Fruit fly (Drosophila melanogaster) whole organism, embryonic: ENCODE data around the gene CG6933.

ENCODE experiments used
- CG13775 ChIP-seq: fragments of 200-800 bp; sonication (Bioruptor generic); optimal IDR thresholded peaks from 3 replicates; lab custom pipeline; 2017; ENCODE audit warnings: missing biosample characterization, mild to moderate bottlenecking, missing genetic modification characterization
- CG1792 ChIP-seq: fragments of 200-800 bp; sonication (Bioruptor generic); optimal IDR thresholded peaks from 2 replicates; lab custom pipeline; 2016; ENCODE audit warnings: missing biosample characterization, missing genetic modification characterization
- CG18011 ChIP-seq: fragments of 200-800 bp; sonication (Bioruptor generic); optimal IDR thresholded peaks from 2 replicates; lab custom pipeline; 2017; ENCODE audit warnings: missing biosample characterization, missing genetic modification characterization, mild to moderate bottlenecking, moderate library complexity, missing genotype
- CG2875 ChIP-seq: fragments of 200-800 bp; sonication (Bioruptor generic); optimal IDR thresholded peaks from 2 replicates; lab custom pipeline; 2017; ENCODE audit warnings: missing biosample characterization, mild to moderate bottlenecking, missing genetic modification characterization, missing genetic modification reagents
- CG3847 ChIP-seq: fragments of 200-800 bp; sonication (Bioruptor generic); IDR thresholded peaks from 2 replicates; pipeline ENCODE4 v1.3.6; 2022; ENCODE audit warnings: missing biosample characterization, missing genetic modification characterization
- CG8924 ChIP-seq: fragments of 200-800 bp; optimal IDR thresholded peaks from 3 replicates; lab custom pipeline; 2019; ENCODE audit warnings: missing biosample characterization, mild to moderate bottlenecking, missing genetic modification characterization, moderate library complexity
- chn ChIP-seq: fragments of 200-800 bp; sonication (Bioruptor generic); optimal IDR thresholded peaks from 2 replicates; lab custom pipeline; 2016; ENCODE audit warnings: missing biosample characterization, missing genetic modification characterization
- emc ChIP-seq: fragments of 200-800 bp; sonication (Bioruptor generic); optimal IDR thresholded peaks from 2 replicates; lab custom pipeline; 2016; ENCODE audit warnings: missing biosample characterization, missing genetic modification characterization
- pnt ChIP-seq: fragments of 200-800 bp; sonication (Bioruptor generic); optimal IDR thresholded peaks from 3 replicates; lab custom pipeline; 2016; ENCODE audit warnings: missing biosample characterization, missing genetic modification characterization
- sqz ChIP-seq: fragments of 200-800 bp; sonication (Bioruptor generic); optimal IDR thresholded peaks from 3 replicates; lab custom pipeline; 2018; ENCODE audit warnings: missing biosample characterization, mild to moderate bottlenecking, missing genetic modification characterization

dm6 chr3L:20192872-20193747, 27.1 kb downstream of the CG6933 start:
- no peak for TF ChIP-seq sqz
- no peak for TF ChIP-seq CG1792 (GFP tag; lab: Kevin White, UChicago)
- TF ChIP-seq CG3847 (GFP tag; lab: Robert Waterston, UW), result no peak
- no peak for TF ChIP-seq emc
- TF ChIP-seq chn (GFP tag; lab: Kevin White, UChicago), result no peak
- no peak for TF ChIP-seq CG18011 (GFP tag; lab: Kevin White, UChicago)
- TF ChIP-seq CG8924 (tag; lab: Kevin White, UChicago), result no peak
- TF ChIP-seq CG13775 (GFP tag; lab: Kevin White, UChicago), result no peak
- TF ChIP-seq pnt (GFP tag; lab: Kevin White, UChicago), result no peak
- no peak for TF ChIP-seq CG2875 (GFP tag; lab: Kevin White, UChicago)
